Worm (Caenorhabditis elegans): ENCODE data around the gene srh-17.
A peak's percentile ranks its signal among the peaks of the same experiment; 100 is the strongest.

Gene srh-17

DNA sequence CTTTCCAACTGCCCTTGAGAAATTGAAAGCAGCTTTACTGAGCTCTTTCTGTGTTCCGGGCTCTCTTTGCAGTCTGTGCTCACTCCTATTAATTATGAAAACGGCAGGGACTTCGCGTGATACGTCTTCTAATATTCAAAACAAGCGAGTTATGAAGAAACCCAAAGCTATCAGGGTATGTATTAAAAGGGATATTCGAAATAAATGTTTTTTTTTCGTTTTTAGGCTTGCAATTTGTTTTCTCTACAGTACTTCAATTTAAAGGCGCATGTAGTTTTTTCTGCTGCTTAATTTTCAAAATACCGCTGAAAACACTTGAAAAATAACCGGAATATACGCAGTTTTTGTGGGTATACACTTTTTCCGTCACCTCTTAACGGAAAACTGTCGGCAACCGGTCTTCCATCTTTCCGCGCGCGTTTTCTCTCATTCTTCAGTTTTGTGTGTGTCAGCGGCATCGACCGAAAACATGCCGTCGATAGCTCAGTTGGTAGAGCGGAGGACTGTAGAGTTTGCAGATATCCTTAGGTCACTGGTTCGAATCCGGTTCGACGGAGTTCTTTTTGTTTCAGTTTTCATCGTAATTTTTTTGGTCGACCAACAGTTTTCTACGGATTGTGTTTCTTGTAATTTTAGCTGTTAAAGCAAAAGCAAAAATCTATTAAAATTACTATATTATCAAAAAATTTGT is 28.1 kb downstream of the srh-17 start, which contains the start of gene gasr-8:
Gene gasr-8, plus strand, starts transcription at position 51 of the 691 bp plus-strand sequence.
- TF ChIP-seq ama-1 (optimal IDR thresholded peaks at IDR 0.05) (no peak), pha-4 (tag; optimal IDR thresholded peaks at IDR 0.05) (peak; percentile 18), nfya-1 (tag; optimal IDR thresholded peaks at IDR 0.05; ENCODE audit: insufficient read depth) (peak; percentile 22)

DNA sequence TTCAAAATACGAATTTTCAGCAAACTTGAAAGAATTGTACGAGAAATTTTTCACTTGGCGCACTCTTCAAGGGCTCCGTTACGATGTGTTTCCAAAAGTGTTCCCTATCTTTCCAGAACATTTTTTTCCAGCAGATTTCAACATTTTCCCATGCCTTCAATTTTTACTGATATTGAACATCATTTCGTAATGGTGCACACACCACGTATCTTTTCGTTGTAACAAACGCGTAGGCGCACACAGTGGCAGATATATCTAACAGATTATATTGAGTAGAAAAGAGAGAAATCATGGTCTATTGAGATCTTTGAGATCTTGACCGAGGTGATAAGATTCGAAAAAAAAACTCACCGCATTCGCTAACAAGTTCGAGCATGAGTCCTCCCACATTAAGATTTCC is 34.6 kb downstream of the srh-17 start:
- TF ChIP-seq eor-1 (tag; optimal IDR thresholded peaks at IDR 0.05) = no peak
- TF ChIP-seq ztf-4 (tag; optimal IDR thresholded peaks at IDR 0.05) = no peak
- no peak for TF ChIP-seq fos-1 (tag; optimal IDR thresholded peaks at IDR 0.05)
- TF ChIP-seq pha-4 (tag; optimal IDR thresholded peaks at IDR 0.05) = no peak
- no peak for TF ChIP-seq egl-27 (tag; optimal IDR thresholded peaks at IDR 0.05)
- TF ChIP-seq nhr-77 (tag; optimal IDR thresholded peaks at IDR 0.05) = no peak
- TF ChIP-seq tbx-2 (tag; optimal IDR thresholded peaks at IDR 0.05) = no peak
- TF ChIP-seq unc-62 (GFP tag; optimal IDR thresholded peaks at IDR 0.05) = no peak
- no peak for TF ChIP-seq R02D3.7 (tag; optimal IDR thresholded peaks at IDR 0.05)
- no peak for TF ChIP-seq jun-1 (tag; optimal IDR thresholded peaks at IDR 0.05)
- TF ChIP-seq fkh-2 (tag; optimal IDR thresholded peaks at IDR 0.05) = no peak
- TF ChIP-seq zag-1 (tag; optimal IDR thresholded peaks at IDR 0.05) = no peak
- TF ChIP-seq egl-5 (tag; optimal IDR thresholded peaks at IDR 0.05) = no peak
- TF ChIP-seq nhr-76 (tag; optimal IDR thresholded peaks at IDR 0.05) = no peak

DNA sequence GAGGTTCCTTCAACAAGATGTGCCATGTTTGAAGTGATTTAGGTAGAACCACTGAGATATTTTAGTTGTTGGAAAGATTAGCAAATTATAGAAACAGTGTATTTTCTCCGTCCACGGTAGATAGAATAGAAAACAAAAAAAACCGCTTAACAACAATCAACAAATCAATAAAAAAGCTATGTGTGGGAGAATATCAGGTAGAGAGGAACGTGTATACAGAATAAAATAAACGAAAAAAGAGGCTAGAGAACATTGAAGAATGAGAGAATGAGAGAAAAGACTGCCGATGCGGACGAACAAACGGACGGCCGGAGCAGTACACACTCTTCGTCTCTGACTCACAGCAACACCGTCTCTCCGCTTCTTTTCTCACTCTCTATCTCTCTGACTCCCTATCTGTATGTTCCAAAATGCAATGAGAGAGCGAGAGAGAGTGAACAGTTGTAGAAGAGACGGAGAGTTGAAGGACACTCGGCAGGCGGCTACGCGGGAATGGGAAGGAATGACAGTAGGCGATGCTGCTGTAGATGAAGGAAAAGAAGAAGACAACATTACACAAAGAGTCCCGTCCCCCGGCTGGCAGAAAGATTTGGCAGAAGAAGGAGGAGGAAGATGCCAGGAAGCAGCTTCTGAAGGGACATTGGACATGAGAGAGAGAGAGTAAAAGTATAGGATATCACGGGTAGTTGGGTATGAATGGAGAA is 35.7 kb downstream of the srh-17 start, which contains the start of gene unc-112:
Gene unc-112, minus strand, starts transcription at position 51 of the 704 bp plus-strand sequence.
- TF ChIP-seq elt-1 (tag; optimal IDR thresholded peaks at IDR 0.05) (no peak), snpc-4 (tag; optimal IDR thresholded peaks at IDR 0.05) (peak; percentile 77), nhr-28 (tag; optimal IDR thresholded peaks at IDR 0.05) (no peak), nhr-237 (tag; optimal IDR thresholded peaks at IDR 0.05) (no peak), fos-1 (tag; optimal IDR thresholded peaks at IDR 0.05) (peak; percentile 59), pqm-1 (tag; optimal IDR thresholded peaks at IDR 0.05) (peak; percentile 44), elt-3 (tag; optimal IDR thresholded peaks at IDR 0.05) (no peak), lin-39 (tag; optimal IDR thresholded peaks at IDR 0.05) (peak; percentile 57), ztf-4 (tag; optimal IDR thresholded peaks at IDR 0.05) (no peak), tbx-2 (tag; optimal IDR thresholded peaks at IDR 0.05) (no peak), aly-2 (tag; optimal IDR thresholded peaks at IDR 0.05) (no peak), elt-2 (tag; optimal IDR thresholded peaks at IDR 0.05) (peak; percentile 73), unc-39 (tag; optimal IDR thresholded peaks at IDR 0.05) (no peak), ztf-11 (tag; optimal IDR thresholded peaks at IDR 0.05) (no peak), mdl-1 (tag; optimal IDR thresholded peaks at IDR 0.05) (no peak), daf-12 (tag; optimal IDR thresholded peaks at IDR 0.05) (no peak), ZK546.5 (tag; optimal IDR thresholded peaks at IDR 0.05) (no peak), zag-1 (tag; optimal IDR thresholded peaks at IDR 0.05) (no peak), egl-5 (tag; optimal IDR thresholded peaks at IDR 0.05) (peak; percentile 57), eor-1 (tag; optimal IDR thresholded peaks at IDR 0.05) (no peak), ceh-28 (tag; optimal IDR thresholded peaks at IDR 0.05) (peak; percentile 15), ceh-9 (tag; optimal IDR thresholded peaks at IDR 0.05) (no peak), jun-1 (tag; optimal IDR thresholded peaks at IDR 0.05) (peak; percentile 38), nhr-76 (tag; optimal IDR thresholded peaks at IDR 0.05) (peak; percentile 15), ama-1 (optimal IDR thresholded peaks at IDR 0.05) (no peak), nhr-23 (tag; optimal IDR thresholded peaks at IDR 0.05) (peak; percentile 46), skn-1 (tag; optimal IDR thresholded peaks at IDR 0.05) (peak; percentile 26), fkh-2 (tag; optimal IDR thresholded peaks at IDR 0.05) (no peak), nfya-1 (tag; optimal IDR thresholded peaks at IDR 0.05; ENCODE audit: insufficient read depth) (peak; percentile 85), lsy-12 (tag; optimal IDR thresholded peaks at IDR 0.05) (peak; percentile 3), lin-15B (tag; optimal IDR thresholded peaks at IDR 0.05) (peak; percentile 59), nhr-67 (tag; optimal IDR thresholded peaks at IDR 0.05) (no peak), ceh-16 (tag; optimal IDR thresholded peaks at IDR 0.05) (no peak), ceh-82 (tag; optimal IDR thresholded peaks at IDR 0.05) (no peak), R02D3.7 (tag; optimal IDR thresholded peaks at IDR 0.05) (peak; percentile 12), fkh-10 (GFP tag; optimal IDR thresholded peaks at IDR 0.05) (no peak), nhr-25 (tag; optimal IDR thresholded peaks at IDR 0.05) (peak; percentile 85), nhr-77 (tag; optimal IDR thresholded peaks at IDR 0.05) (no peak), nhr-12 (tag; optimal IDR thresholded peaks at IDR 0.05) (no peak), hmg-11 (tag; optimal IDR thresholded peaks at IDR 0.05) (peak; percentile 82), unc-62 (GFP tag; optimal IDR thresholded peaks at IDR 0.05) (peak; percentile 18), nhr-11 (tag; optimal IDR thresholded peaks at IDR 0.05) (peak; percentile 55), mml-1 (tag; optimal IDR thresholded peaks at IDR 0.05) (no peak), sea-2 (GFP tag; optimal IDR thresholded peaks at IDR 0.05) (peak; percentile 9), egl-27 (tag; optimal IDR thresholded peaks at IDR 0.05) (no peak), pha-4 (tag; optimal IDR thresholded peaks at IDR 0.05) (peak; percentile 80)
